Fruit fly (Drosophila melanogaster): ENCODE data around the gene CG14286.

Gene CG14286

dm6 chr3R:19010923-19011322, 13.0 kb upstream of the CG14286 start:
- TF ChIP-seq jim (GFP tag; optimal IDR thresholded peaks at IDR 0.05), result no peak

- TF ChIP-seq dl (GFP tag; optimal IDR thresholded peaks at IDR 0.05; ENCODE audit: insufficient read depth in 1 of 2, partially characterized antibody in 2 of 2), result no peak
- TF ChIP-seq Myc (optimal IDR thresholded peaks at IDR 0.05), result peak; percentile 47
- TF ChIP-seq Rel (GFP tag; optimal IDR thresholded peaks at IDR 0.05), result no peak
- TF ChIP-seq Rel (tag; optimal IDR thresholded peaks at IDR 0.05), result no peak
Measured at dm6 chr3R:19011885-19012284, 12.0 kb upstream of the CG14286 start.

DNA sequence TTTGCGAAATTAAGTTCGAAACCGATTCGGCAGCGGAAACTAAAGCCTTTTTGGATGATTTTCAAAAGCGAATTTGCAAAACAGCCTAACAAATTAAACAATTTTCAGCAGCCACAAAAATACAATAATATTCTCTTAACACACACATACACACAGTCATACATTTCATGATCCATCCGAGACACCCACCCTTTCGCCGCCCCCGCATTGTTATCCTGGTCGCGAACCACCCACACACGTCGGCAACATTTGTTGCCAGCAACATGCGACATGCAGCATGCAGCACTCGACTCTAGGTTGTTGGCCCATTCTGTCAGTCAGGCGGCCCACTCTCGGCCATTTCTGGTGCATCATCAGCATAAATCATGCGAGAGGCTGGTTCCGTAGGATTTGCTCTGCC, 9.9 kb upstream of the CG14286 start:
- no peak for TF ChIP-seq h (GFP tag; optimal IDR thresholded peaks at IDR 0.05)
- TF ChIP-seq dsf (GFP tag; optimal IDR thresholded peaks at IDR 0.05; ENCODE audit: borderline replicate concordance), result no peak
- no peak for TF ChIP-seq br (GFP tag; optimal IDR thresholded peaks at IDR 0.05)
- TF ChIP-seq Sp1 (GFP tag; optimal IDR thresholded peaks at IDR 0.05), result no peak
- no peak for TF ChIP-seq CG9705 (GFP tag; optimal IDR thresholded peaks at IDR 0.05)
- TF ChIP-seq Myc (optimal IDR thresholded peaks at IDR 0.05), result no peak
- TF ChIP-seq Mio (GFP tag; optimal IDR thresholded peaks at IDR 0.05), result no peak
- no peak for TF ChIP-seq dl (GFP tag; optimal IDR thresholded peaks at IDR 0.05; ENCODE audit: insufficient read depth in 1 of 2, partially characterized antibody in 2 of 2)
- no peak for TF ChIP-seq tai (GFP tag; optimal IDR thresholded peaks at IDR 0.05)
- TF ChIP-seq jim (GFP tag; optimal IDR thresholded peaks at IDR 0.05), result no peak
- no peak for TF ChIP-seq usp (GFP tag; optimal IDR thresholded peaks at IDR 0.05)
- no peak for TF ChIP-seq Vsx2 (GFP tag; optimal IDR thresholded peaks at IDR 0.05; ENCODE audit: partially characterized antibody)

DNA sequence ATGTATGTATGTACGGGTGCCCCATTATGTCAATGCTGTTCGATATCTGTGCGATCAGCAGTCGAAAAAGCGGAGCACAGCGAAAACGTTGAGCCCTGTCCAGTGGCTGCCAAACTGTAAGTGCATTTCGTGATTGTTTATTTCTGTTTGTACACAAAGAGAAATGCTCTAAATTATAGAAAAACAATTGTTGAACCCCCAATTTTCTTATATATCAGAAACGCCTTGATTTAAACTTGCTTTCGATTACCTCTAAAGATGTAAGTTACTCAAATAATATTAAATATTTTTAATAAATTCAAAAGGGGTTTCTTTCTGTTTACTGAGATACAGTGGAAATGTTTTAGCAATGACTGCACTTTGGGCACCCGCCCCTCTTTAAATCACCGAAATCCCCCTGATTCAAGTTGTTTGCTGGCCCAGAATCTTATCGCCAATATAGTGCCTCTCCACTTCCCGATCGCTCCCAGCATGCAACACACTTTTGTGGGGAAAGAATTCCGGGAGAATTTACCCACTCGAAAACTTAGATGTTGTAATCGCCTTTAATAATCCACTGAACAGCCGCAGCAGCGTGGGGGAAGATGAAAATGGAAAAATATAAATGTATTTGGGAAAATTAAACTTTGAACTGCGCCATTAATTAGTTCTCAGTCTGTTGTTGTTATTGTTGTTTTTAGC, 9.0 kb upstream of the CG14286 start:
- TF ChIP-seq HLH106 (tag; optimal IDR thresholded peaks at IDR 0.05) (peak; percentile 46), sage (GFP tag; optimal IDR thresholded peaks at IDR 0.05) (no peak), tai (GFP tag; optimal IDR thresholded peaks at IDR 0.05) (no peak), h (GFP tag; optimal IDR thresholded peaks at IDR 0.05) (peak; percentile 5), Sp1 (GFP tag; optimal IDR thresholded peaks at IDR 0.05) (peak; percentile 12), Dfd (GFP tag; optimal IDR thresholded peaks at IDR 0.05) (no peak), dl (GFP tag; optimal IDR thresholded peaks at IDR 0.05; ENCODE audit: insufficient read depth in 1 of 2, partially characterized antibody in 2 of 2) (no peak)

- TF ChIP-seq Abd-B (GFP tag; optimal IDR thresholded peaks at IDR 0.05) (no peak), Hr78 (GFP tag; optimal IDR thresholded peaks at IDR 0.05) (no peak), Mio (GFP tag; optimal IDR thresholded peaks at IDR 0.05) (no peak), CG32264 (GFP tag; optimal IDR thresholded peaks at IDR 0.05) (no peak), psq (GFP tag; optimal IDR thresholded peaks at IDR 0.05) (no peak), fru (GFP tag; optimal IDR thresholded peaks at IDR 0.05) (no peak), Myc (optimal IDR thresholded peaks at IDR 0.05) (no peak), ey (GFP tag; optimal IDR thresholded peaks at IDR 0.05) (no peak), pan (optimal IDR thresholded peaks at IDR 0.05) (no peak)
Measured at dm6 chr3R:19015423-19015810, 8.5 kb upstream of the CG14286 start.

DNA sequence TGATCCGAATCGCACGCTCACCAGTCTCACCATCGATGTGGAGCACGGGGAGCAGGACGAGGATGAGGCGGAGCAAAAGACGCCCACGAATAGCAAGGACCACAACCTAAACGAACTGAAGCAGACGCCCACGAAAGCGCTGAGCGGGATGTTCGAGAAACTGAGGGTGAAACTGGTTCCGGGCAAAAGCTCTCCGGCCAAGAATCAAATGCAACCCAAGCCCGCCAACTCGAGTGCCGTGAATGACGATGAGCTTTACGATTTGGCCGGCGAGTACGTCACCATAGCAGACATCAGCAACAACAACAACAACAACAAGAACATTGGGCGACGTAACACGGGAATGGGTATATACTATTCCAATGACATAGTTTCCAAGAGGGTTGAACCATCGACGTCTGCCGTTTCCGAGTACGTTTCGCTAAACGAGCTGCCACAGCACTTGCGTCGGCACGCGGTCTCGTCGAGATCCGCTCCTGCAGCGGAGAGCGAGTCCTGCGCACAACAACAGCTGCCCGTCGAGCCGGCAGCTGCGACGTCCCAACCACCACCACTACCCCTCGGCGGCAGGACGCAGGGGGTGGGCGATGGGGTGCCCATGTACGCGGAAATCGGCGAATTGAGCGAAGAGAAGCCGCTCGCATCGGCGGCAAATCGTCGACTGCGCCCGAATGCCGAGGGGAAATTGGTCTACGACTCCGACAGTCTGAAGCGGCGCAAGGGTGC, 6.4 kb upstream of the CG14286 start:
- TF ChIP-seq foxo (GFP tag; optimal IDR thresholded peaks at IDR 0.05), result no peak
- TF ChIP-seq jim (GFP tag; optimal IDR thresholded peaks at IDR 0.05), result no peak

DNA sequence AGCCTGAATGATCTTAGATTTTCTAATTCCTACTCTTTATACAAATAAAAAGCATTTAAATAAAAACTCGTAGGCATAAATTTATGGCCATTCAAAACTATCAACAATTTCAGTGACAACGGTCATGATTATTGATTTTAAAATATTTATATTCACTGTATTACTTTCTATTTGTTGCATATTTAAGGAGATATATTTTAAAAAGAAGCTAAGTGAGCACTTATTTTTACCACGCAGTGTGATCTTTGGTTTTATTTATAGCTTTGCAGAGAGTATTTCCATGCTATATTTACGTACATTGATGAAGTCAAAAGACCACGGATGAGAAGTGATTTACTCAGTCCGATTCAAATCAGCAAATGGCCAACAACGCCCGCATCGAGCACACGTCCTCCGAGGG, 869 bp downstream of the CG14286 start, which contains the start of gene CG14285:
TSS of gene CG14285 (plus strand) at position 339 of the 400 bp plus-strand sequence.
- TF ChIP-seq tai (GFP tag; optimal IDR thresholded peaks at IDR 0.05), result no peak
- no peak for TF ChIP-seq Sp1 (GFP tag; optimal IDR thresholded peaks at IDR 0.05)
- no peak for TF ChIP-seq Vsx2 (GFP tag; optimal IDR thresholded peaks at IDR 0.05; ENCODE audit: partially characterized antibody)
- no peak for TF ChIP-seq dl (GFP tag; optimal IDR thresholded peaks at IDR 0.05; ENCODE audit: insufficient read depth in 1 of 2, partially characterized antibody in 2 of 2)
- TF ChIP-seq Dfd (GFP tag; optimal IDR thresholded peaks at IDR 0.05), result no peak

Data from whole organism, wandering third instar larva.